Worm (Caenorhabditis elegans) whole organism, L1 larva: ENCODE measurements around the gene K09E4.1.
A peak's percentile ranks its signal among the peaks of the same experiment; 100 is the strongest.

Experiments used
- C34B4.2 ChIP-seq: sonication (generic microtip); optimal IDR thresholded peaks from 2 replicates; lab custom pipeline; 2017; ENCODE audit warnings: mild to moderate bottlenecking, missing genetic modification characterization, missing compliant biosample characterization
- F16B12.6 ChIP-seq: fragments of 150-350 bp; optimal IDR thresholded peaks from 2 replicates; lab custom pipeline; 2014; ENCODE audit warnings: missing biosample characterization, missing genetic modification characterization
- Y116A8C.19 ChIP-seq: sonication (generic microtip); optimal IDR thresholded peaks from 2 replicates; lab custom pipeline; 2016; ENCODE audit warnings: missing compliant biosample characterization, missing genetic modification characterization, borderline replicate concordance
- aha-1 ChIP-seq: fragments of 150-350 bp; optimal IDR thresholded peaks from 2 replicates; lab custom pipeline; 2014; ENCODE audit warnings: missing biosample characterization, missing genetic modification characterization
- alr-1 ChIP-seq: fragments of 200-800 bp; sonication (Bioruptor generic); optimal IDR thresholded peaks from 2 replicates; lab custom pipeline; 2018; ENCODE audit warnings: borderline replicate concordance, mild to moderate bottlenecking, missing genetic modification characterization, missing compliant biosample characterization
- aly-2 ChIP-seq: fragments of 150-350 bp; optimal IDR thresholded peaks from 2 replicates; lab custom pipeline; 2014; ENCODE audit warnings: missing biosample characterization, missing genetic modification characterization
- ama-1 ChIP-seq: fragments of 150-350 bp; optimal IDR thresholded peaks from 2 replicates; lab custom pipeline; 2014
- blmp-1 ChIP-seq: fragments of 150-350 bp; optimal IDR thresholded peaks from 2 replicates; lab custom pipeline; 2014; ENCODE audit warnings: missing biosample characterization, missing genetic modification characterization
- ceh-63 ChIP-seq: fragments of 200-800 bp; sonication (Bioruptor generic); optimal IDR thresholded peaks from 2 replicates; lab custom pipeline; 2018; ENCODE audit warnings: mild to moderate bottlenecking, missing genetic modification characterization, missing compliant biosample characterization
- ceh-8 ChIP-seq: fragments of 200-800 bp; sonication (Bioruptor generic); optimal IDR thresholded peaks from 2 replicates; lab custom pipeline; 2018; ENCODE audit warnings: mild to moderate bottlenecking, missing genetic modification characterization, moderate library complexity, missing compliant biosample characterization
- ceh-88 ChIP-seq: fragments of 200-800 bp; sonication (Bioruptor generic); IDR thresholded peaks from 2 replicates; pipeline ENCODE4 v1.3.6; 2022; ENCODE audit warnings: missing genetic modification characterization, missing compliant biosample characterization
- dpl-1 ChIP-seq, 3 experiments: fragments of 150-350 bp in 2 of 3; sonication (generic microtip) in 1 of 3; optimal IDR thresholded peaks; 2 replicates each; lab custom pipeline; 2014 to 2017; ENCODE audit warnings: missing biosample characterization in 3 of 3, missing genetic modification characterization in 3 of 3, missing genetic modification reagents in 3 of 3
- efl-1 ChIP-seq, 4 experiments: fragments of 150-350 bp; optimal IDR thresholded peaks in 3 of 4; peaks in 1 of 4; 1 replicate in 1 of 4; 2 replicates in 3 of 4; lab custom pipeline; 2014; ENCODE audit warnings: missing biosample characterization in 2 of 4, missing genetic modification characterization in 2 of 4, missing genetic modification reagents in 2 of 4
- efl-3 ChIP-seq: fragments of 200-800 bp; sonication (Bioruptor generic); optimal IDR thresholded peaks from 2 replicates; lab custom pipeline; 2018; ENCODE audit warnings: mild to moderate bottlenecking, missing genetic modification characterization, missing compliant biosample characterization
- egl-13 ChIP-seq: sonication (generic microtip); optimal IDR thresholded peaks from 2 replicates; lab custom pipeline; 2016; ENCODE audit warnings: missing genotype, missing genetic modification reagents, missing genetic modification characterization, missing compliant biosample characterization
- egl-27 ChIP-seq, 2 experiments: fragments of 150-350 bp in 1 of 2; sonication (generic microtip); optimal IDR thresholded peaks; 3 replicates each; lab custom pipeline; 2017 to 2018; ENCODE audit warnings: missing biosample characterization in 2 of 2, missing genetic modification characterization in 2 of 2, missing genetic modification reagents in 2 of 2
- elt-2 ChIP-seq: sonication (generic microtip); optimal IDR thresholded peaks from 2 replicates; lab custom pipeline; 2016; ENCODE audit warnings: missing genetic modification characterization, mild to moderate bottlenecking, inconsistent platforms, missing compliant biosample characterization, missing genetic modification reagents
- elt-3 ChIP-seq, 6 experiments: fragments of 150-350 bp in 1 of 6; sonication (generic microtip); optimal IDR thresholded peaks; 2 replicates each; lab custom pipeline; 2017 to 2018; ENCODE audit warnings: missing biosample characterization in 6 of 6, missing genetic modification characterization in 6 of 6, inconsistent platforms in 1 of 6
- ets-5 ChIP-seq: fragments of 200-800 bp; sonication (Bioruptor generic); IDR thresholded peaks from 2 replicates; pipeline ENCODE4 v1.3.6; 2022; ENCODE audit warnings: missing genetic modification characterization, missing compliant biosample characterization
- fkh-8 ChIP-seq: sonication (generic microtip); optimal IDR thresholded peaks from 2 replicates; lab custom pipeline; 2016; ENCODE audit warnings: mild to moderate bottlenecking, missing genetic modification characterization, missing compliant biosample characterization
- fos-1 ChIP-seq: fragments of 150-350 bp; optimal IDR thresholded peaks from 2 replicates; lab custom pipeline; 2014; ENCODE audit warnings: missing biosample characterization, missing genetic modification characterization
- hlh-4 ChIP-seq: sonication (generic microtip); optimal IDR thresholded peaks from 2 replicates; lab custom pipeline; 2016; ENCODE audit warnings: mild to moderate bottlenecking, missing genetic modification characterization, missing compliant biosample characterization
- hpl-2 ChIP-seq: fragments of 150-350 bp; optimal IDR thresholded peaks from 2 replicates; lab custom pipeline; 2014; ENCODE audit warnings: missing biosample characterization, missing genetic modification reagents, missing genetic modification characterization
- isw-1 ChIP-seq: fragments of 200-800 bp; sonication (Bioruptor generic); IDR thresholded peaks from 2 replicates; pipeline ENCODE4 v1.3.6; 2022; ENCODE audit warnings: missing genetic modification characterization, missing compliant biosample characterization
- lin-14 ChIP-seq: fragments of 200-800 bp; sonication (Bioruptor generic); optimal IDR thresholded peaks from 2 replicates; lab custom pipeline; 2018; ENCODE audit warnings: mild to moderate bottlenecking, missing genetic modification characterization, moderate library complexity, missing compliant biosample characterization
- lin-15B ChIP-seq: fragments of 150-350 bp; sonication (generic microtip); optimal IDR thresholded peaks from 3 replicates; lab custom pipeline; 2014; ENCODE audit warnings: missing biosample characterization, missing genetic modification characterization
- lir-3 ChIP-seq: sonication (generic microtip); optimal IDR thresholded peaks from 2 replicates; lab custom pipeline; 2016; ENCODE audit warnings: mild to moderate bottlenecking, missing genetic modification characterization, moderate library complexity, missing compliant biosample characterization; ENCODE audit not compliant: poor library complexity
- mdl-1 ChIP-seq, 2 experiments: fragments of 150-350 bp; optimal IDR thresholded peaks; 2 replicates each; lab custom pipeline; 2014 to 2017; ENCODE audit warnings: missing biosample characterization in 2 of 2, missing genetic modification characterization in 2 of 2, inconsistent platforms in 1 of 2
- mep-1 ChIP-seq: fragments of 150-350 bp; optimal IDR thresholded peaks from 2 replicates; lab custom pipeline; 2014; ENCODE audit warnings: missing biosample characterization, missing genetic modification characterization
- nhr-11 ChIP-seq: fragments of 150-350 bp; optimal IDR thresholded peaks from 2 replicates; lab custom pipeline; 2014; ENCODE audit warnings: missing biosample characterization, missing genetic modification characterization
- nhr-12 ChIP-seq: sonication (generic microtip); optimal IDR thresholded peaks from 2 replicates; lab custom pipeline; 2017; ENCODE audit warnings: missing biosample characterization, missing genetic modification characterization
- nhr-19 ChIP-seq: fragments of 200-800 bp; sonication (Bioruptor generic); conservative IDR thresholded peaks from 2 replicates; pipeline ENCODE4 v1.3.6; 2022; ENCODE audit warnings: missing genetic modification characterization, missing compliant biosample characterization
- nhr-20 ChIP-seq: sonication (generic microtip); optimal IDR thresholded peaks from 2 replicates; lab custom pipeline; 2016; ENCODE audit warnings: mild to moderate bottlenecking, missing genetic modification characterization, missing compliant biosample characterization
- nhr-237 ChIP-seq: fragments of 150-350 bp; optimal IDR thresholded peaks from 2 replicates; lab custom pipeline; 2014; ENCODE audit warnings: missing biosample characterization, missing genetic modification characterization
- nhr-28 ChIP-seq: fragments of 150-350 bp; optimal IDR thresholded peaks from 2 replicates; lab custom pipeline; 2014; ENCODE audit warnings: missing biosample characterization, missing genetic modification characterization
- nhr-76 ChIP-seq: sonication (generic microtip); optimal IDR thresholded peaks from 2 replicates; lab custom pipeline; 2017; ENCODE audit warnings: missing biosample characterization, missing genetic modification characterization
- nhr-90 ChIP-seq: sonication (generic microtip); optimal IDR thresholded peaks from 2 replicates; lab custom pipeline; 2016; ENCODE audit warnings: mild to moderate bottlenecking, missing genetic modification characterization, missing compliant biosample characterization; ENCODE audit not compliant: poor library complexity
- pag-3 ChIP-seq: sonication (generic microtip); optimal IDR thresholded peaks from 2 replicates; lab custom pipeline; 2017; ENCODE audit warnings: missing genetic modification characterization, mild to moderate bottlenecking, missing compliant biosample characterization, antibody characterized with exemption, borderline replicate concordance; ENCODE audit not compliant: insufficient read depth
- pax-3 ChIP-seq: fragments of 200-800 bp; sonication (Bioruptor generic); optimal IDR thresholded peaks from 2 replicates; lab custom pipeline; 2018; ENCODE audit warnings: mild to moderate bottlenecking, missing genetic modification characterization, moderate library complexity, missing compliant biosample characterization
- snu-23 ChIP-seq: sonication (generic microtip); optimal IDR thresholded peaks from 2 replicates; lab custom pipeline; 2016; ENCODE audit warnings: missing genetic modification characterization, missing compliant biosample characterization
- sup-37 ChIP-seq: fragments of 200-800 bp; sonication (Bioruptor generic); optimal IDR thresholded peaks from 2 replicates; lab custom pipeline; 2018; ENCODE audit warnings: mild to moderate bottlenecking, missing genetic modification characterization, missing compliant biosample characterization
- swsn-7 ChIP-seq: sonication (generic microtip); optimal IDR thresholded peaks from 2 replicates; lab custom pipeline; 2016; ENCODE audit warnings: missing genetic modification characterization, missing compliant biosample characterization
- tbx-2 ChIP-seq: sonication (generic microtip); optimal IDR thresholded peaks from 2 replicates; lab custom pipeline; 2016; ENCODE audit warnings: missing genetic modification characterization, missing compliant biosample characterization
- tlp-1 ChIP-seq: fragments of 150-350 bp; optimal IDR thresholded peaks from 2 replicates; lab custom pipeline; 2014; ENCODE audit warnings: missing biosample characterization, missing genetic modification characterization
- unc-30 ChIP-seq: sonication (generic microtip); optimal IDR thresholded peaks from 2 replicates; lab custom pipeline; 2017; ENCODE audit warnings: missing biosample characterization, missing genetic modification characterization
- unc-62 ChIP-seq: fragments of 150-350 bp; optimal IDR thresholded peaks from 2 replicates; lab custom pipeline; 2014; ENCODE audit warnings: missing biosample characterization, missing genetic modification reagents, missing genetic modification characterization
- unc-98 ChIP-seq: fragments of 200-800 bp; sonication (Bioruptor generic); IDR thresholded peaks from 2 replicates; pipeline ENCODE4 v1.3.6; 2022; ENCODE audit warnings: missing genetic modification characterization, missing compliant biosample characterization
- vab-15 ChIP-seq: sonication (generic microtip); optimal IDR thresholded peaks from 2 replicates; lab custom pipeline; 2017; ENCODE audit warnings: missing genotype, mild to moderate bottlenecking, missing genetic modification characterization, missing compliant biosample characterization
- zag-1 ChIP-seq: fragments of 150-350 bp; optimal IDR thresholded peaks from 2 replicates; lab custom pipeline; 2014; ENCODE audit warnings: missing biosample characterization, missing genetic modification characterization
- zip-4 ChIP-seq: fragments of 200-800 bp; sonication (Bioruptor generic); optimal IDR thresholded peaks from 2 replicates; lab custom pipeline; 2018; ENCODE audit warnings: mild to moderate bottlenecking, missing genetic modification characterization, moderate library complexity, missing compliant biosample characterization
- ztf-11 ChIP-seq, 2 experiments: sonication (generic microtip); optimal IDR thresholded peaks; 2 replicates each; lab custom pipeline; 2016 to 2017; ENCODE audit warnings: missing genetic modification characterization in 2 of 2, missing biosample characterization in 1 of 2, missing compliant biosample characterization in 1 of 2
- ztf-4 ChIP-seq: fragments of 150-350 bp; optimal IDR thresholded peaks from 2 replicates; lab custom pipeline; 2014; ENCODE audit warnings: missing biosample characterization, missing genetic modification characterization

K09E4.1 gene

DNA sequence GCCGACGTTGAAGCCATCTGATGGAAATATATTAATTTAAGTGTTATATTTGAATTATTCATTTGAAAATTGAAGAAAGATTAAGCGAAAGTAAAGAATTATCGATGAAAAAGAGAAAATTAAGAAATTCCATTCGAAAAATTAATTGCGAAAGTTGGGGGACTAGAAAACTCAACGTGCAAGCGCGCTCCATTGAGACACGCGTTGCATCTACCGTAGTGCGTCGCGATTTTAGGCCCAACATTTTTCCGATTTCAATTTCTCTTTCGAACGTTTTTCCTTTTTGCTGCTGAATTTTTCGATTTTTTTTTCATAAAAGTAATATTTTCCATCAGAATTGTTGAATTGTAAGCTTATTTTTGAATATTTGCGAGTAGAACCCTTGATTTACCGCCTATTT, 16.7 kb downstream of the K09E4.1 start, which contains the start of gene Y48B6A.1:
Y48B6A.1 (minus strand) TSS at position 17 of the 400 bp plus-strand sequence.
- peak; percentile 90 for TF ChIP-seq swsn-7 (tag; lab: Kevin White, UChicago)
- no peak for TF ChIP-seq alr-1 (tag; lab: Kevin White, UChicago)
- peak in 5 of 6 experiments; percentile 71 to 100 (median 85) for TF ChIP-seq elt-3 (tag; optimal IDR thresholded peaks at IDR 0.05; lab: Kevin White, UChicago)
- peak; percentile 87 for TF ChIP-seq blmp-1 (tag; lab: Kevin White, UChicago)
- peak; percentile 66 for TF ChIP-seq nhr-11 (tag; lab: Kevin White, UChicago)
- TF ChIP-seq nhr-28 = no peak
- no peak for TF ChIP-seq nhr-76 (tag; lab: Kevin White, UChicago)
- TF ChIP-seq isw-1 (GFP tag; lab: Robert Waterston, UW) = peak; percentile 92
- peak; percentile 35 for TF ChIP-seq ceh-63 (GFP tag; lab: Kevin White, UChicago)
- TF ChIP-seq zip-4 (GFP tag; lab: Kevin White, UChicago) = peak; percentile 65
- peak; percentile 93 for TF ChIP-seq vab-15 (tag; lab: Kevin White, UChicago)
- peak; percentile 44 for TF ChIP-seq aha-1 (tag; lab: Kevin White, UChicago)
- peak; percentile 77 for TF ChIP-seq fos-1 (tag; lab: Kevin White, UChicago)
- peak; percentile 87 for TF ChIP-seq egl-13 (tag; lab: Kevin White, UChicago)
- no peak for TF ChIP-seq efl-3 (GFP tag; lab: Kevin White, UChicago)
- TF ChIP-seq ceh-88 (GFP tag; lab: Robert Waterston, UW) = peak; percentile 79
- no peak for TF ChIP-seq ama-1
- no peak for TF ChIP-seq zag-1 (tag; lab: Kevin White, UChicago)
- TF ChIP-seq ztf-4 (tag; lab: Kevin White, UChicago) = peak; percentile 74
- TF ChIP-seq lir-3 = peak; percentile 97
- peak; percentile 96 for TF ChIP-seq nhr-90 (tag; lab: Kevin White, UChicago)
- TF ChIP-seq tbx-2 (tag; lab: Kevin White, UChicago) = peak; percentile 94
- peak; percentile 96 for TF ChIP-seq snu-23
- peak; percentile 90 for TF ChIP-seq nhr-237 (tag; lab: Kevin White, UChicago)
- TF ChIP-seq dpl-1 (GFP tag; optimal IDR thresholded peaks at IDR 0.05; lab: Kevin White, UChicago) = peak; percentile 88 to 91 (median 88)
- peak in 1 of 2 experiments; percentile 88 for TF ChIP-seq mdl-1 (tag; optimal IDR thresholded peaks at IDR 0.05; lab: Kevin White, UChicago)
- peak; percentile 79 for TF ChIP-seq F16B12.6 (tag; lab: Kevin White, UChicago)
- TF ChIP-seq lin-15B = peak; percentile 99
- TF ChIP-seq ceh-8 (GFP tag; lab: Kevin White, UChicago) = peak; percentile 30
- peak; percentile 90 for TF ChIP-seq nhr-19 (GFP tag; lab: Robert Waterston, UW)
- TF ChIP-seq nhr-12 (tag; lab: Kevin White, UChicago) = no peak
- no peak for TF ChIP-seq unc-30 (tag; lab: Kevin White, UChicago)
- TF ChIP-seq hpl-2 (GFP tag; lab: Kevin White, UChicago) = peak; percentile 82
- TF ChIP-seq unc-98 (GFP tag; lab: Robert Waterston, UW) = peak; percentile 92
- peak in 1 of 2 experiments; percentile 89 for TF ChIP-seq ztf-11 (tag; optimal IDR thresholded peaks at IDR 0.05; lab: Kevin White, UChicago)
- TF ChIP-seq pax-3 = peak; percentile 93
- TF ChIP-seq hlh-4 (tag; lab: Kevin White, UChicago) = no peak
- no peak for TF ChIP-seq tlp-1 (tag; lab: Kevin White, UChicago)
- peak; percentile 90 for TF ChIP-seq nhr-20 (tag; lab: Kevin White, UChicago)
- peak; percentile 98 for TF ChIP-seq mep-1 (tag; lab: Kevin White, UChicago)
- peak; percentile 54 for TF ChIP-seq pag-3 (tag; lab: Kevin White, UChicago)
- peak; percentile 8 to 63 for TF ChIP-seq egl-27 (tag; optimal IDR thresholded peaks at IDR 0.05; lab: Kevin White, UChicago)
- peak; percentile 49 for TF ChIP-seq elt-2 (tag; lab: Kevin White, UChicago)
- TF ChIP-seq C34B4.2 (tag; lab: Kevin White, UChicago) = no peak
- peak; percentile 96 for TF ChIP-seq lin-14 (GFP tag; lab: Kevin White, UChicago)
- TF ChIP-seq unc-62 (GFP tag; lab: Kevin White, UChicago) = no peak
- TF ChIP-seq Y116A8C.19 (tag; lab: Kevin White, UChicago) = no peak
- TF ChIP-seq efl-1 (optimal IDR thresholded peaks at IDR 0.05; lab: Kevin White, UChicago) = peak; percentile 91 to 94
- TF ChIP-seq efl-1 (GFP tag; optimal IDR thresholded peaks at IDR 0.05 in 1 of 2; lab: Kevin White, UChicago) = peak; percentile 89 to 98
- peak; percentile 88 for TF ChIP-seq aly-2
- no peak for TF ChIP-seq ets-5 (GFP tag; lab: Robert Waterston, UW)
- TF ChIP-seq sup-37 (GFP tag; lab: Kevin White, UChicago) = peak; percentile 30
- peak; percentile 97 for TF ChIP-seq fkh-8 (tag; lab: Kevin White, UChicago)
